Worm (Caenorhabditis elegans) whole organism, young adult: ENCODE measurements around the gene Y46D2A.2.

Source experiments
- B0336.3 ChIP-seq: fragments of 200-800 bp; sonication (Bioruptor generic); IDR thresholded peaks from 2 replicates; pipeline ENCODE4 v1.3.6; 2022; ENCODE audit warnings: missing genetic modification characterization, missing compliant biosample characterization
- atf-7 ChIP-seq: sonication (generic microtip); optimal IDR thresholded peaks from 2 replicates; lab custom pipeline; 2017; ENCODE audit warnings: mild to moderate bottlenecking, missing genetic modification characterization, missing compliant biosample characterization
- madf-10 ChIP-seq: sonication (generic microtip); optimal IDR thresholded peaks from 2 replicates; lab custom pipeline; 2016; ENCODE audit warnings: mild to moderate bottlenecking, missing genetic modification characterization, missing compliant biosample characterization
- pha-4 ChIP-seq: fragments of 150-350 bp; sonication (generic microtip); optimal IDR thresholded peaks from 2 replicates; lab custom pipeline; 2014; ENCODE audit warnings: missing biosample characterization, missing genetic modification reagents, missing genetic modification characterization
- xnd-1 ChIP-seq: sonication (generic microtip); optimal IDR thresholded peaks from 2 replicates; lab custom pipeline; 2016; ENCODE audit warnings: missing genotype, missing genetic modification reagents, missing genetic modification characterization, missing compliant biosample characterization
- ztf-18 ChIP-seq: sonication (generic microtip); optimal IDR thresholded peaks from 2 replicates; lab custom pipeline; 2016; ENCODE audit warnings: missing genotype, mild to moderate bottlenecking, missing genetic modification characterization, missing compliant biosample characterization
- ztf-3 ChIP-seq: fragments of 200-800 bp; sonication (Bioruptor generic); optimal IDR thresholded peaks from 2 replicates; lab custom pipeline; 2018; ENCODE audit warnings: mild to moderate bottlenecking, missing genetic modification characterization, missing compliant biosample characterization

DNA sequence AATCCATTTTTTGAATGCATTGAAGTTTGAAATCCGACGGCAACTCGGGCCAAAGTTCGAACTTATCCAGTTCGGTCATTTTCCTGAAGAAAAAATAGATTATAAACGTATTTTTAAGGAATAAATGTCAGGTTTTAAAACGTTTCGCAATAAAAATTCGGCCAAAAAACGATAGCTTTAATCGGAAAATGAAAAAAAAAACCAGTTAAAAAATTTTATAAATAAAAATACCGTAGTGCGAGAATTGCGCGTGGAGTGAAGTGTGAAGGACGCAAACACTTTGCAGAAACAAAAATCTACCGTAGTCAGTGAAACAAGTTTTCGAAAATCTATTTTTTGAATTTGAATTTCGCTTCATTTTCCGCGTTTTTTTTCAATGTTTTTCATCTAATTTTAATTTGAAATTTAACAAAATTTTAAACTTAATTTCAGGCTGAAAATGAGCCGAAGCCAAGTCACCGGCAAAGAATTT, 26.8 kb upstream of the Y46D2A.2 start, which contains the start of gene F14D2.8:
- TF ChIP-seq pha-4 (tag; lab: Kevin White, UChicago) (no peak), madf-10 (no peak), xnd-1 (tag; lab: Kevin White, UChicago) (no peak), atf-7 (no peak), B0336.3 (no peak), ztf-3 (GFP tag; lab: Kevin White, UChicago) (no peak), ztf-18 (tag; lab: Kevin White, UChicago) (no peak)
